Worm (Caenorhabditis elegans) whole organism, mixed stage, embryonic: ENCODE results near the gene Y46B2A.4.
"Not testable (repeated sequence)": the region's sequence is repeated elsewhere in the genome, so short reads cannot be mapped to it uniquely, and the experiment has no call there.

Experiments used
- M03D4.4 ChIP-seq: sonication (generic microtip); optimal IDR thresholded peaks from 2 replicates; lab custom pipeline; 2017; ENCODE audit warnings: mild to moderate bottlenecking, missing genetic modification characterization, missing compliant biosample characterization
- bed-3 ChIP-seq: fragments of 200-800 bp; sonication (Bioruptor generic); optimal IDR thresholded peaks from 3 replicates; lab custom pipeline; 2018; ENCODE audit warnings: mild to moderate bottlenecking, missing genetic modification characterization, moderate library complexity, missing compliant biosample characterization
- blmp-1 ChIP-seq: fragments of 150-350 bp; optimal IDR thresholded peaks from 2 replicates; lab custom pipeline; 2014; ENCODE audit warnings: missing biosample characterization, missing genetic modification characterization
- ceh-39 ChIP-seq: fragments of 150-350 bp; optimal IDR thresholded peaks from 2 replicates; lab custom pipeline; 2014; ENCODE audit warnings: missing biosample characterization, missing genetic modification characterization
- ceh-43 ChIP-seq: fragments of 200-800 bp; sonication (Bioruptor generic); optimal IDR thresholded peaks from 2 replicates; lab custom pipeline; 2018; ENCODE audit warnings: mild to moderate bottlenecking, missing genetic modification characterization, moderate library complexity, missing compliant biosample characterization
- ceh-83 ChIP-seq: fragments of 200-800 bp; sonication (Bioruptor generic); optimal IDR thresholded peaks from 2 replicates; lab custom pipeline; 2018; ENCODE audit warnings: mild to moderate bottlenecking, missing genetic modification characterization, missing compliant biosample characterization
- ces-1 ChIP-seq: fragments of 150-350 bp; optimal IDR thresholded peaks from 2 replicates; lab custom pipeline; 2014; ENCODE audit warnings: missing biosample characterization, missing genetic modification reagents, missing genetic modification characterization
- cnd-1 ChIP-seq: fragments of 200-800 bp; sonication (Bioruptor generic); optimal IDR thresholded peaks from 2 replicates; lab custom pipeline; 2018; ENCODE audit warnings: mild to moderate bottlenecking, missing genetic modification characterization, missing compliant biosample characterization
- drap-1 ChIP-seq: fragments of 200-800 bp; sonication (Bioruptor generic); optimal IDR thresholded peaks from 3 replicates; lab custom pipeline; 2018; ENCODE audit warnings: mild to moderate bottlenecking, missing genetic modification characterization, missing compliant biosample characterization
- elt-1 ChIP-seq: sonication (generic microtip); optimal IDR thresholded peaks from 2 replicates; lab custom pipeline; 2017; ENCODE audit warnings: missing genetic modification characterization, mild to moderate bottlenecking, missing compliant biosample characterization, antibody characterized with exemption, moderate library complexity, borderline replicate concordance; ENCODE audit not compliant: insufficient read depth
- elt-3 ChIP-seq: fragments of 150-350 bp; optimal IDR thresholded peaks from 2 replicates; lab custom pipeline; 2014; ENCODE audit warnings: missing biosample characterization, missing genetic modification characterization
- flh-1 ChIP-seq: fragments of 200-800 bp; sonication (Bioruptor generic); optimal IDR thresholded peaks from 2 replicates; lab custom pipeline; 2018; ENCODE audit warnings: mild to moderate bottlenecking, missing genetic modification characterization, moderate library complexity, missing compliant biosample characterization
- ham-2 ChIP-seq: fragments of 200-800 bp; sonication (Bioruptor generic); optimal IDR thresholded peaks from 2 replicates; lab custom pipeline; 2018; ENCODE audit warnings: mild to moderate bottlenecking, missing genetic modification characterization, missing compliant biosample characterization
- hlh-1 ChIP-seq: fragments of 150-350 bp; optimal IDR thresholded peaks from 2 replicates; lab custom pipeline; 2014; ENCODE audit warnings: missing biosample characterization, missing genetic modification reagents, missing genetic modification characterization
- lin-13 ChIP-seq: fragments of 150-350 bp; optimal IDR thresholded peaks from 2 replicates; lab custom pipeline; 2014; ENCODE audit warnings: missing biosample characterization, missing genetic modification characterization
- lin-32 ChIP-seq: fragments of 200-800 bp; sonication (Bioruptor generic); optimal IDR thresholded peaks from 2 replicates; lab custom pipeline; 2018; ENCODE audit warnings: mild to moderate bottlenecking, missing genetic modification characterization, missing compliant biosample characterization
- lsy-2 ChIP-seq: fragments of 150-350 bp; optimal IDR thresholded peaks from 2 replicates; lab custom pipeline; 2014; ENCODE audit warnings: missing biosample characterization, missing genetic modification characterization
- mab-5 ChIP-seq: fragments of 150-350 bp; optimal IDR thresholded peaks from 2 replicates; lab custom pipeline; 2014; ENCODE audit warnings: missing biosample characterization, missing genetic modification characterization
- mep-1 ChIP-seq: fragments of 150-350 bp; optimal IDR thresholded peaks from 2 replicates; lab custom pipeline; 2017; ENCODE audit warnings: missing biosample characterization, missing genetic modification reagents, missing genetic modification characterization, inconsistent platforms
- mls-2 ChIP-seq: sonication (generic microtip); optimal IDR thresholded peaks from 2 replicates; lab custom pipeline; 2016; ENCODE audit warnings: mild to moderate bottlenecking, missing genetic modification characterization, moderate library complexity, missing compliant biosample characterization
- nhr-12 ChIP-seq: fragments of 150-350 bp; optimal IDR thresholded peaks from 2 replicates; lab custom pipeline; 2014; ENCODE audit warnings: missing biosample characterization, missing genetic modification characterization
- nhr-2 ChIP-seq: fragments of 150-350 bp; optimal IDR thresholded peaks from 2 replicates; lab custom pipeline; 2014; ENCODE audit warnings: missing biosample characterization, missing genetic modification characterization
- nhr-237 ChIP-seq: fragments of 150-350 bp; optimal IDR thresholded peaks from 2 replicates; lab custom pipeline; 2014; ENCODE audit warnings: missing biosample characterization, missing genetic modification characterization
- nhr-28 ChIP-seq: fragments of 150-350 bp; optimal IDR thresholded peaks from 2 replicates; lab custom pipeline; 2014; ENCODE audit warnings: missing biosample characterization, missing genetic modification characterization
- nhr-76 ChIP-seq: sonication (generic microtip); optimal IDR thresholded peaks from 2 replicates; lab custom pipeline; 2017; ENCODE audit warnings: missing biosample characterization, missing genetic modification characterization
- pha-4 ChIP-seq: fragments of 150-350 bp; optimal IDR thresholded peaks from 2 replicates; lab custom pipeline; 2018; ENCODE audit warnings: missing biosample characterization, missing genetic modification reagents, missing genetic modification characterization
- sem-2 ChIP-seq: fragments of 200-800 bp; sonication (Bioruptor generic); optimal IDR thresholded peaks from 2 replicates; lab custom pipeline; 2018; ENCODE audit warnings: mild to moderate bottlenecking, missing genetic modification characterization, missing compliant biosample characterization
- snpc-4 ChIP-seq: fragments of 150-350 bp; optimal IDR thresholded peaks from 2 replicates; lab custom pipeline; 2014; ENCODE audit warnings: missing biosample characterization, missing genetic modification characterization
- unc-120 ChIP-seq: sonication (generic microtip); optimal IDR thresholded peaks from 2 replicates; lab custom pipeline; 2017; ENCODE audit warnings: missing genetic modification characterization, missing compliant biosample characterization; ENCODE audit not compliant: poor library complexity, severe bottlenecking
- unc-39 ChIP-seq: fragments of 150-350 bp; optimal IDR thresholded peaks from 2 replicates; lab custom pipeline; 2014; ENCODE audit warnings: missing biosample characterization, missing genetic modification characterization
- unc-62 ChIP-seq: fragments of 150-350 bp; optimal IDR thresholded peaks from 2 replicates; lab custom pipeline; 2014; ENCODE audit warnings: missing biosample characterization, missing genetic modification reagents, missing genetic modification characterization
- ztf-11 ChIP-seq: fragments of 150-350 bp; optimal IDR thresholded peaks from 2 replicates; lab custom pipeline; 2014; ENCODE audit warnings: missing biosample characterization, missing genetic modification characterization

Gene Y46B2A.4

ce11 chrII:848519-848918 lies 13.1 kb upstream of the Y46B2A.4 start, which contains the start of the genes acdh-9 and F28A10.13:
TSS of gene acdh-9 (minus strand) at chrII:848603.
TSS of gene F28A10.13 (plus strand) at chrII:848812.
- TF ChIP-seq lin-32 (GFP tag; lab: Kevin White, UChicago) (no peak), hlh-1 (tag; lab: Kevin White, UChicago) (peak; percentile 93), unc-62 (GFP tag; lab: Kevin White, UChicago) (peak; percentile 70), nhr-28 (tag; lab: Kevin White, UChicago) (no peak), ham-2 (GFP tag; lab: Kevin White, UChicago) (no peak), unc-39 (no peak), ceh-39 (tag; lab: Kevin White, UChicago) (no peak), flh-1 (GFP tag; lab: Kevin White, UChicago) (no peak), M03D4.4 (tag; lab: Kevin White, UChicago) (no peak), ces-1 (GFP tag; lab: Kevin White, UChicago) (no peak), ceh-83 (no peak), elt-1 (tag; lab: Kevin White, UChicago) (no peak), unc-120 (tag; lab: Kevin White, UChicago) (peak; percentile 2), nhr-12 (no peak), drap-1 (GFP tag; lab: Kevin White, UChicago) (no peak), mls-2 (tag; lab: Kevin White, UChicago) (no peak), elt-3 (tag; lab: Kevin White, UChicago) (no peak), nhr-76 (tag; lab: Kevin White, UChicago) (no peak), lin-13 (no peak), lsy-2 (tag; lab: Kevin White, UChicago) (no peak), sem-2 (GFP tag; lab: Kevin White, UChicago) (no peak), mep-1 (tag; lab: Kevin White, UChicago) (peak; percentile 3), blmp-1 (no peak), ceh-43 (no peak)
- TF ChIP-seq, all 35 proteins: peak for 4

ce11 chrII:850567-850966 lies 11.1 kb upstream of the Y46B2A.4 start, which contains the start of gene F28A10.5:
TSS of gene F28A10.5 (minus strand) at chrII:850667.
- TF ChIP-seq mab-5, mls-2, ztf-11 (tag; lab: Kevin White, UChicago): not testable (repeated sequence)
- TF ChIP-seq, all 35 proteins: peak for 0; not testable (repeated sequence) for 35

- no peak for TF ChIP-seq ces-1 (GFP tag; lab: Kevin White, UChicago)
- TF ChIP-seq snpc-4 = no peak
- no peak for TF ChIP-seq M03D4.4 (tag; lab: Kevin White, UChicago)
Measured at ce11 chrII:866801-867200, 5.1 kb downstream of the Y46B2A.4 start, which contains the start of gene Y46B2A.3. TSS of gene Y46B2A.3 (minus strand) at chrII:866901.

ce11 chrII:868240-868864 lies 6.7 kb downstream of the Y46B2A.4 start, which contains the start of gene fbxc-51:
TSS of gene fbxc-51 (plus strand) at chrII:868814.
- peak; percentile 71 for TF ChIP-seq nhr-2 (tag; lab: Kevin White, UChicago)
- TF ChIP-seq lin-32 (GFP tag; lab: Kevin White, UChicago) = peak; percentile 18
- peak; percentile 94 for TF ChIP-seq cnd-1 (tag; lab: Kevin White, UChicago)
- TF ChIP-seq snpc-4 = no peak
- TF ChIP-seq mep-1 (tag; lab: Kevin White, UChicago) = no peak
- TF ChIP-seq, all 35 proteins: peak for 3

- no peak for TF ChIP-seq M03D4.4 (tag; lab: Kevin White, UChicago)
- TF ChIP-seq blmp-1 = no peak
- no peak for TF ChIP-seq lin-13
- TF ChIP-seq elt-3 (tag; lab: Kevin White, UChicago) = no peak
- no peak for TF ChIP-seq sem-2 (GFP tag; lab: Kevin White, UChicago)
- TF ChIP-seq snpc-4 = no peak
- TF ChIP-seq nhr-2 (tag; lab: Kevin White, UChicago) = no peak
- no peak for TF ChIP-seq unc-62 (GFP tag; lab: Kevin White, UChicago)
- no peak for TF ChIP-seq unc-120 (tag; lab: Kevin White, UChicago)
- no peak for TF ChIP-seq flh-1 (GFP tag; lab: Kevin White, UChicago)
- no peak for TF ChIP-seq mab-5 (tag; lab: Kevin White, UChicago)
- TF ChIP-seq bed-3 = no peak
- TF ChIP-seq mep-1 (tag; lab: Kevin White, UChicago) = no peak
- no peak for TF ChIP-seq ces-1 (GFP tag; lab: Kevin White, UChicago)
- no peak for TF ChIP-seq mls-2 (tag; lab: Kevin White, UChicago)
- no peak for TF ChIP-seq elt-1 (tag; lab: Kevin White, UChicago)
- TF ChIP-seq nhr-12 = no peak
- no peak for TF ChIP-seq nhr-237 (tag; lab: Kevin White, UChicago)
- TF ChIP-seq ceh-83 = no peak
- no peak for TF ChIP-seq pha-4 (tag; lab: Kevin White, UChicago)
Measured at ce11 chrII:869316-869715, 7.7 kb downstream of the Y46B2A.4 start.
